Worm (Caenorhabditis elegans): Measurements from ENCODE around the gene ZK1058.3.
A peak's percentile ranks its signal among the peaks of the same experiment; 100 is the strongest.

ZK1058.3 gene

ce11 chrIII:3921646-3922328, 3.1 kb downstream of the ZK1058.3 start, which contains the start of the genes metl-6 and nit-1:
Gene metl-6 (minus strand): TSS chrIII:3921711.
Gene nit-1 (plus strand): TSS chrIII:3922207.
- TF ChIP-seq ham-2 (GFP tag; optimal IDR thresholded peaks at IDR 0.05) (no peak), ceh-43 (GFP tag; optimal IDR thresholded peaks at IDR 0.05) (no peak), elt-3 (tag; optimal IDR thresholded peaks at IDR 0.05) (no peak), flh-1 (GFP tag; optimal IDR thresholded peaks at IDR 0.05) (no peak), nhr-2 (tag; optimal IDR thresholded peaks at IDR 0.05) (no peak), ceh-39 (tag; optimal IDR thresholded peaks at IDR 0.05) (no peak), nhr-12 (tag; optimal IDR thresholded peaks at IDR 0.05) (no peak), hlh-1 (tag; optimal IDR thresholded peaks at IDR 0.05) (no peak), M03D4.4 (tag; optimal IDR thresholded peaks at IDR 0.05) (no peak), mab-5 (tag; optimal IDR thresholded peaks at IDR 0.05) (no peak), ztf-11 (tag; optimal IDR thresholded peaks at IDR 0.05) (no peak)

ce11 chrIII:3926116-3926515, 7.4 kb downstream of the ZK1058.3 start, which contains the start of gene ZK1058.9:
Gene ZK1058.9 (minus strand): TSS chrIII:3926216.
- no peak for TF ChIP-seq M03D4.4 (tag; optimal IDR thresholded peaks at IDR 0.05)
- TF ChIP-seq nhr-28 (tag; optimal IDR thresholded peaks at IDR 0.05) = no peak
- TF ChIP-seq snpc-4 (tag; optimal IDR thresholded peaks at IDR 0.05) = no peak
- TF ChIP-seq lin-32 (GFP tag; optimal IDR thresholded peaks at IDR 0.05) = no peak
- TF ChIP-seq nhr-76 (tag; optimal IDR thresholded peaks at IDR 0.05) = no peak
- no peak for TF ChIP-seq elt-1 (tag; optimal IDR thresholded peaks at IDR 0.05; ENCODE audit: borderline replicate concordance, insufficient read depth)
- TF ChIP-seq unc-120 (tag; optimal IDR thresholded peaks at IDR 0.05; ENCODE audit: poor library complexity, severe bottlenecking) = no peak

- TF ChIP-seq M03D4.4 (tag; optimal IDR thresholded peaks at IDR 0.05) = no peak
- TF ChIP-seq hlh-1 (tag; optimal IDR thresholded peaks at IDR 0.05) = no peak
These were observed 8.1 kb downstream of the ZK1058.3 start for ce11 chrIII:3926801-3927200.

- TF ChIP-seq snpc-4 (tag; optimal IDR thresholded peaks at IDR 0.05) (no peak), elt-3 (tag; optimal IDR thresholded peaks at IDR 0.05) (no peak), hlh-1 (tag; optimal IDR thresholded peaks at IDR 0.05) (peak; percentile 49), lsy-2 (tag; optimal IDR thresholded peaks at IDR 0.05) (no peak), unc-39 (tag; optimal IDR thresholded peaks at IDR 0.05) (no peak), unc-120 (tag; optimal IDR thresholded peaks at IDR 0.05; ENCODE audit: poor library complexity, severe bottlenecking) (peak; percentile 93), unc-62 (GFP tag; optimal IDR thresholded peaks at IDR 0.05) (peak; percentile 48)
These were observed 8.8 kb downstream of the ZK1058.3 start for ce11 chrIII:3927450-3927849.

ce11 chrIII:3928136-3928535, 9.5 kb downstream of the ZK1058.3 start, which contains the start of gene F37A8.1:
Gene F37A8.1 (plus strand): TSS chrIII:3928436.
- no peak for TF ChIP-seq cnd-1 (tag; optimal IDR thresholded peaks at IDR 0.05)
- TF ChIP-seq zip-8 (tag; optimal IDR thresholded peaks at IDR 0.05) = no peak
- no peak for TF ChIP-seq elt-3 (tag; optimal IDR thresholded peaks at IDR 0.05)
- TF ChIP-seq flh-1 (GFP tag; optimal IDR thresholded peaks at IDR 0.05) = no peak
- TF ChIP-seq nhr-12 (tag; optimal IDR thresholded peaks at IDR 0.05) = no peak
- TF ChIP-seq ztf-11 (tag; optimal IDR thresholded peaks at IDR 0.05) = no peak
- no peak for TF ChIP-seq sem-2 (GFP tag; optimal IDR thresholded peaks at IDR 0.05)
- no peak for TF ChIP-seq nhr-237 (tag; optimal IDR thresholded peaks at IDR 0.05)

- no peak for TF ChIP-seq M03D4.4 (tag; optimal IDR thresholded peaks at IDR 0.05)
- TF ChIP-seq cnd-1 (tag; optimal IDR thresholded peaks at IDR 0.05) = no peak
- no peak for TF ChIP-seq nhr-237 (tag; optimal IDR thresholded peaks at IDR 0.05)
- no peak for TF ChIP-seq blmp-1 (tag; optimal IDR thresholded peaks at IDR 0.05)
- TF ChIP-seq pha-4 (tag; optimal IDR thresholded peaks at IDR 0.05) = no peak
- TF ChIP-seq mab-5 (tag; optimal IDR thresholded peaks at IDR 0.05) = no peak
- TF ChIP-seq unc-120 (tag; optimal IDR thresholded peaks at IDR 0.05; ENCODE audit: poor library complexity, severe bottlenecking) = no peak
- TF ChIP-seq zip-8 (tag; optimal IDR thresholded peaks at IDR 0.05) = no peak
- TF ChIP-seq ztf-11 (tag; optimal IDR thresholded peaks at IDR 0.05) = no peak
- TF ChIP-seq tbx-8 (GFP tag; optimal IDR thresholded peaks at IDR 0.05) = no peak
- no peak for TF ChIP-seq sem-2 (GFP tag; optimal IDR thresholded peaks at IDR 0.05)
- no peak for TF ChIP-seq elt-3 (tag; optimal IDR thresholded peaks at IDR 0.05)
- TF ChIP-seq nhr-2 (tag; optimal IDR thresholded peaks at IDR 0.05) = no peak
- TF ChIP-seq hlh-1 (tag; optimal IDR thresholded peaks at IDR 0.05) = no peak
- no peak for TF ChIP-seq snpc-4 (tag; optimal IDR thresholded peaks at IDR 0.05)
- TF ChIP-seq mep-1 (tag; optimal IDR thresholded peaks at IDR 0.05) = no peak
- TF ChIP-seq lsy-2 (tag; optimal IDR thresholded peaks at IDR 0.05) = no peak
- TF ChIP-seq ham-2 (GFP tag; optimal IDR thresholded peaks at IDR 0.05) = no peak
These were observed 12.8 kb downstream of the ZK1058.3 start, which contains the start of gene F37A8.2 for ce11 chrIII:3931423-3931822. Gene F37A8.2 (minus strand): TSS chrIII:3931523.
